Fruit fly (Drosophila melanogaster): ENCODE measurements around the gene CG15370.

dm6 chrX:9248040-9248439 lies 22.8 kb downstream of the CG15370 start:
- no peak for TF ChIP-seq schlank (tag; optimal IDR thresholded peaks at IDR 0.05)
- no peak for TF ChIP-seq hbn (GFP tag; IDR thresholded peaks at IDR 0.05; ENCODE audit: partially characterized antibody)
